Worm (Caenorhabditis elegans): ENCODE results near the gene npp-10.

- no peak for TF ChIP-seq egl-27 (tag; optimal IDR thresholded peaks at IDR 0.05)
- no peak for TF ChIP-seq nhr-237 (tag; optimal IDR thresholded peaks at IDR 0.05)
- TF ChIP-seq R02D3.7 (tag; optimal IDR thresholded peaks at IDR 0.05), result no peak
- TF ChIP-seq hmg-11 (tag; optimal IDR thresholded peaks at IDR 0.05), result no peak
- no peak for TF ChIP-seq aly-2 (tag; optimal IDR thresholded peaks at IDR 0.05)
- no peak for TF ChIP-seq ama-1 (optimal IDR thresholded peaks at IDR 0.05)
- no peak for TF ChIP-seq nhr-76 (tag; optimal IDR thresholded peaks at IDR 0.05)
- TF ChIP-seq skn-1 (tag; optimal IDR thresholded peaks at IDR 0.05), result no peak
- no peak for TF ChIP-seq mml-1 (tag; optimal IDR thresholded peaks at IDR 0.05)
- TF ChIP-seq snpc-4 (tag; optimal IDR thresholded peaks at IDR 0.05), result no peak
- TF ChIP-seq ceh-82 (tag; optimal IDR thresholded peaks at IDR 0.05), result no peak
These were observed 28.0 kb downstream of the npp-10 start, which contains the start of gene T04C9.2 for ce11 chrIII:5991142-5991930.

Data from whole organism, L3 larva.